Fruit fly (Drosophila melanogaster) whole organism: ENCODE measurements around the gene tara.

Source experiments
- EcR ChIP-seq, 2 experiments: fragments of >200 bp; optimal IDR thresholded peaks; 2 replicates each; lab custom pipeline; 2017; ENCODE audit warnings: missing biosample characterization in 2 of 2, missing genetic modification characterization in 2 of 2, missing genetic modification reagents in 2 of 2
- psq ChIP-seq: fragments of >200 bp; optimal IDR thresholded peaks from 2 replicates; lab custom pipeline; 2017

dm6 chr3R:16234298-16234697 is 8.8 kb downstream of the tara start:
- no peak for TF ChIP-seq psq
- no peak for TF ChIP-seq EcR (GFP tag; optimal IDR thresholded peaks at IDR 0.05; lab: Kevin White, UChicago)
